Worm (Caenorhabditis elegans) whole organism, early embryonic: Measurements from ENCODE around the gene F57F5.3.

Experiments
- B0310.2 ChIP-seq: sonication (generic microtip); optimal IDR thresholded peaks from 2 replicates; lab custom pipeline; 2016; ENCODE audit warnings: mild to moderate bottlenecking, missing genetic modification characterization, missing compliant biosample characterization
- F13C5.2 ChIP-seq: sonication (generic microtip); optimal IDR thresholded peaks from 2 replicates; lab custom pipeline; 2017; ENCODE audit warnings: mild to moderate bottlenecking, missing genetic modification characterization, inconsistent platforms, missing compliant biosample characterization
- aly-1 ChIP-seq: sonication (generic microtip); optimal IDR thresholded peaks from 2 replicates; lab custom pipeline; 2016; ENCODE audit warnings: missing genetic modification characterization, missing compliant biosample characterization
- ama-1 ChIP-seq: fragments of 150-350 bp; optimal IDR thresholded peaks from 2 replicates; lab custom pipeline; 2014
- ceh-36 ChIP-seq: sonication (generic microtip); optimal IDR thresholded peaks from 2 replicates; lab custom pipeline; 2016; ENCODE audit warnings: missing genetic modification characterization, inconsistent platforms, missing compliant biosample characterization
- ets-7 ChIP-seq: sonication (generic microtip); optimal IDR thresholded peaks from 2 replicates; lab custom pipeline; 2016; ENCODE audit warnings: missing genotype, missing genetic modification characterization, missing compliant biosample characterization
- flt-1 ChIP-seq: fragments of 200-800 bp; sonication (Bioruptor generic); IDR thresholded peaks from 2 replicates; pipeline ENCODE4 v1.3.6; 2022; ENCODE audit warnings: missing genetic modification characterization, missing compliant biosample characterization
- hmbx-1 ChIP-seq: sonication (generic microtip); optimal IDR thresholded peaks from 2 replicates; lab custom pipeline; 2016; ENCODE audit warnings: mild to moderate bottlenecking, missing genetic modification characterization, missing compliant biosample characterization
- hmg-4 ChIP-seq: fragments of 200-800 bp; sonication (Bioruptor generic); optimal IDR thresholded peaks from 2 replicates; lab custom pipeline; 2018; ENCODE audit warnings: mild to moderate bottlenecking, missing genetic modification characterization, missing compliant biosample characterization
- pes-1 ChIP-seq: fragments of 200-800 bp; sonication (Bioruptor generic); IDR thresholded peaks from 2 replicates; pipeline ENCODE4 v1.3.6; 2022; ENCODE audit warnings: missing genetic modification reagents, missing genetic modification characterization, missing compliant biosample characterization
- scrt-1 ChIP-seq: fragments of 200-800 bp; sonication (Bioruptor generic); IDR thresholded peaks from 2 replicates; pipeline ENCODE4 v1.3.6; 2022; ENCODE audit warnings: missing genetic modification characterization, missing compliant biosample characterization
- sea-1 ChIP-seq: fragments of 200-800 bp; sonication (Bioruptor generic); conservative IDR thresholded peaks from 2 replicates; pipeline ENCODE4 v1.3.6; 2022; ENCODE audit warnings: missing genetic modification characterization, missing compliant biosample characterization
- tbx-37 ChIP-seq: fragments of 200-800 bp; sonication (Bioruptor generic); conservative IDR thresholded peaks from 2 replicates; pipeline ENCODE4 v1.3.6; 2022; ENCODE audit warnings: missing genetic modification reagents, missing genetic modification characterization, missing compliant biosample characterization
- tra-4 ChIP-seq: sonication (generic microtip); optimal IDR thresholded peaks from 2 replicates; lab custom pipeline; 2017; ENCODE audit warnings: missing genetic modification characterization, missing compliant biosample characterization

DNA sequence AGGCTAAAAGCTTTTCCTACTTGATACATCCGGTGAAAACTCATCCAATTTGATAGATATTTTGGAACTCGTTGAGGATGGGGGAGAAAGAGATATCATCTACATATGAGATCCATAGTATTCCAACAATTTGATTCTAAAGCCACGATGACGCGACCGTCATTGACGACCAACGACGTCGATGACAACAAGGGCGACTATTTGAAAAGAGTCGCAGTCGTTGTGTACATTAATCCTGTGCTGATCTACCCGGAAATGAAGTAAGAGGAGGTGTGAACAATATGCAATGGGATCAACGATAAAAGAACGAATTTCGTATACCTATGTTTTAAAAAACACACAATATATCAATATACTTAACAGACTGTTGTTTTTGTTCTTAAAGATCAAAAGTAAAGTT lies 21.8 kb upstream of the F57F5.3 start:
- no peak for TF ChIP-seq ets-7 (tag; lab: Kevin White, UChicago)
- TF ChIP-seq aly-1 (tag; lab: Kevin White, UChicago), result no peak
- no peak for TF ChIP-seq ama-1
- no peak for TF ChIP-seq scrt-1 (GFP tag; lab: Robert Waterston, UW)
- no peak for TF ChIP-seq hmbx-1 (tag; lab: Kevin White, UChicago)
- no peak for TF ChIP-seq ceh-36 (tag; lab: Kevin White, UChicago)
- TF ChIP-seq flt-1 (GFP tag; lab: Robert Waterston, UW), result no peak
- TF ChIP-seq tbx-37, result no peak
- no peak for TF ChIP-seq hmg-4 (GFP tag; lab: Kevin White, UChicago)
- no peak for TF ChIP-seq F13C5.2 (tag; lab: Kevin White, UChicago)
- TF ChIP-seq pes-1 (GFP tag; lab: Robert Waterston, UW), result no peak
- TF ChIP-seq tra-4, result no peak
- TF ChIP-seq sea-1 (GFP tag; lab: Robert Waterston, UW), result no peak
- TF ChIP-seq B0310.2, result no peak
